Worm (Caenorhabditis elegans) whole organism, mixed stage, embryonic: ENCODE results near the gene T05A8.1.

Experiments
- blmp-1 ChIP-seq: fragments of 150-350 bp; optimal IDR thresholded peaks from 2 replicates; lab custom pipeline; 2014; ENCODE audit warnings: missing biosample characterization, missing genetic modification characterization
- ceh-39 ChIP-seq: fragments of 150-350 bp; optimal IDR thresholded peaks from 2 replicates; lab custom pipeline; 2014; ENCODE audit warnings: missing biosample characterization, missing genetic modification characterization
- ceh-43 ChIP-seq: fragments of 200-800 bp; sonication (Bioruptor generic); optimal IDR thresholded peaks from 2 replicates; lab custom pipeline; 2018; ENCODE audit warnings: mild to moderate bottlenecking, missing genetic modification characterization, moderate library complexity, missing compliant biosample characterization
- ceh-83 ChIP-seq: fragments of 200-800 bp; sonication (Bioruptor generic); optimal IDR thresholded peaks from 2 replicates; lab custom pipeline; 2018; ENCODE audit warnings: mild to moderate bottlenecking, missing genetic modification characterization, missing compliant biosample characterization
- ces-1 ChIP-seq: fragments of 150-350 bp; optimal IDR thresholded peaks from 2 replicates; lab custom pipeline; 2014; ENCODE audit warnings: missing biosample characterization, missing genetic modification reagents, missing genetic modification characterization
- cnd-1 ChIP-seq: fragments of 200-800 bp; sonication (Bioruptor generic); optimal IDR thresholded peaks from 2 replicates; lab custom pipeline; 2018; ENCODE audit warnings: mild to moderate bottlenecking, missing genetic modification characterization, missing compliant biosample characterization
- drap-1 ChIP-seq: fragments of 200-800 bp; sonication (Bioruptor generic); optimal IDR thresholded peaks from 3 replicates; lab custom pipeline; 2018; ENCODE audit warnings: mild to moderate bottlenecking, missing genetic modification characterization, missing compliant biosample characterization
- elt-3 ChIP-seq: fragments of 150-350 bp; optimal IDR thresholded peaks from 2 replicates; lab custom pipeline; 2014; ENCODE audit warnings: missing biosample characterization, missing genetic modification characterization
- flh-1 ChIP-seq: fragments of 200-800 bp; sonication (Bioruptor generic); optimal IDR thresholded peaks from 2 replicates; lab custom pipeline; 2018; ENCODE audit warnings: mild to moderate bottlenecking, missing genetic modification characterization, moderate library complexity, missing compliant biosample characterization
- ham-2 ChIP-seq: fragments of 200-800 bp; sonication (Bioruptor generic); optimal IDR thresholded peaks from 2 replicates; lab custom pipeline; 2018; ENCODE audit warnings: mild to moderate bottlenecking, missing genetic modification characterization, missing compliant biosample characterization
- hlh-1 ChIP-seq: fragments of 150-350 bp; optimal IDR thresholded peaks from 2 replicates; lab custom pipeline; 2014; ENCODE audit warnings: missing biosample characterization, missing genetic modification reagents, missing genetic modification characterization
- lin-13 ChIP-seq: fragments of 150-350 bp; optimal IDR thresholded peaks from 2 replicates; lab custom pipeline; 2014; ENCODE audit warnings: missing biosample characterization, missing genetic modification characterization
- lin-32 ChIP-seq: fragments of 200-800 bp; sonication (Bioruptor generic); optimal IDR thresholded peaks from 2 replicates; lab custom pipeline; 2018; ENCODE audit warnings: mild to moderate bottlenecking, missing genetic modification characterization, missing compliant biosample characterization
- lsy-2 ChIP-seq: fragments of 150-350 bp; optimal IDR thresholded peaks from 2 replicates; lab custom pipeline; 2014; ENCODE audit warnings: missing biosample characterization, missing genetic modification characterization
- mab-5 ChIP-seq: fragments of 150-350 bp; optimal IDR thresholded peaks from 2 replicates; lab custom pipeline; 2014; ENCODE audit warnings: missing biosample characterization, missing genetic modification characterization
- mep-1 ChIP-seq: fragments of 150-350 bp; optimal IDR thresholded peaks from 2 replicates; lab custom pipeline; 2017; ENCODE audit warnings: missing biosample characterization, missing genetic modification reagents, missing genetic modification characterization, inconsistent platforms
- mls-2 ChIP-seq: sonication (generic microtip); optimal IDR thresholded peaks from 2 replicates; lab custom pipeline; 2016; ENCODE audit warnings: mild to moderate bottlenecking, missing genetic modification characterization, moderate library complexity, missing compliant biosample characterization
- nhr-12 ChIP-seq: fragments of 150-350 bp; optimal IDR thresholded peaks from 2 replicates; lab custom pipeline; 2014; ENCODE audit warnings: missing biosample characterization, missing genetic modification characterization
- nhr-2 ChIP-seq: fragments of 150-350 bp; optimal IDR thresholded peaks from 2 replicates; lab custom pipeline; 2014; ENCODE audit warnings: missing biosample characterization, missing genetic modification characterization
- nhr-237 ChIP-seq: fragments of 150-350 bp; optimal IDR thresholded peaks from 2 replicates; lab custom pipeline; 2014; ENCODE audit warnings: missing biosample characterization, missing genetic modification characterization
- nhr-76 ChIP-seq: sonication (generic microtip); optimal IDR thresholded peaks from 2 replicates; lab custom pipeline; 2017; ENCODE audit warnings: missing biosample characterization, missing genetic modification characterization
- pha-4 ChIP-seq: fragments of 150-350 bp; optimal IDR thresholded peaks from 2 replicates; lab custom pipeline; 2018; ENCODE audit warnings: missing biosample characterization, missing genetic modification reagents, missing genetic modification characterization
- snpc-4 ChIP-seq: fragments of 150-350 bp; optimal IDR thresholded peaks from 2 replicates; lab custom pipeline; 2014; ENCODE audit warnings: missing biosample characterization, missing genetic modification characterization
- sptf-1 ChIP-seq: sonication (generic microtip); optimal IDR thresholded peaks from 2 replicates; lab custom pipeline; 2017; ENCODE audit warnings: mild to moderate bottlenecking, missing genetic modification characterization, moderate library complexity, missing compliant biosample characterization
- unc-39 ChIP-seq: fragments of 150-350 bp; optimal IDR thresholded peaks from 2 replicates; lab custom pipeline; 2014; ENCODE audit warnings: missing biosample characterization, missing genetic modification characterization
- unc-62 ChIP-seq: fragments of 150-350 bp; optimal IDR thresholded peaks from 2 replicates; lab custom pipeline; 2014; ENCODE audit warnings: missing biosample characterization, missing genetic modification reagents, missing genetic modification characterization
- zip-8 ChIP-seq: fragments of 150-350 bp; optimal IDR thresholded peaks from 2 replicates; lab custom pipeline; 2014; ENCODE audit warnings: missing biosample characterization, missing genetic modification characterization
- ztf-11 ChIP-seq: fragments of 150-350 bp; optimal IDR thresholded peaks from 2 replicates; lab custom pipeline; 2014; ENCODE audit warnings: missing biosample characterization, missing genetic modification characterization

Gene T05A8.1

ce11 chrII:2705200-2705599 is 4.6 kb downstream of the T05A8.1 start, which contains the start of gene srh-128:
Gene srh-128, minus strand, starts transcription at chrII:2705300.
- TF ChIP-seq ham-2 (GFP tag; lab: Kevin White, UChicago) (no peak), blmp-1 (tag; lab: Kevin White, UChicago) (no peak), unc-62 (no peak), cnd-1 (tag; lab: Kevin White, UChicago) (no peak), mab-5 (no peak)

DNA sequence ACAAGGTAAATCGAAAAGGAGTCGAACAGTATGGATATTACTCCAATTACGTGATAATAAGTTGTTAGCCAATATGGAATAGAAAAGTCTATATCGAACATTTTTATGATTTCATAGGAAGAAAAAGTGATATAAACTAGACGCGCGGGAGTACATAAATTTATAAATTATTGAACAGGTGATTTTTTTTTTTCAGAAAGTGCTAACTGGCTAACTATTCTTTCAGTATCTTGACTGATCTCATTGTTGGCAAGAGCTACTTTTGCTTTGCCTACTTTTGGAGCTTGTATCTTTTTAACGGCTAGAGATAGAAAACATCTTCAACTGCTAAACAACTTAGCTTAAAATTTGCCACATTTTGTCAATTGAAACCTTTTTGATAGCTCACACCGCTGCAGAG is 7.1 kb downstream of the T05A8.1 start, which contains the start of gene sri-60:
TSS of gene sri-60 (minus strand) at position 101 of the 400 bp plus-strand sequence.
- no peak for TF ChIP-seq elt-3 (tag; lab: Kevin White, UChicago)
- no peak for TF ChIP-seq lin-13
- TF ChIP-seq nhr-237 (tag; lab: Kevin White, UChicago): no peak
- TF ChIP-seq mep-1: no peak
- no peak for TF ChIP-seq nhr-12 (tag; lab: Kevin White, UChicago)
- no peak for TF ChIP-seq lsy-2
- TF ChIP-seq ceh-83: no peak
- no peak for TF ChIP-seq drap-1 (GFP tag; lab: Kevin White, UChicago)
- no peak for TF ChIP-seq unc-62
- no peak for TF ChIP-seq mls-2 (tag; lab: Kevin White, UChicago)
- TF ChIP-seq nhr-76 (tag; lab: Kevin White, UChicago): no peak

DNA sequence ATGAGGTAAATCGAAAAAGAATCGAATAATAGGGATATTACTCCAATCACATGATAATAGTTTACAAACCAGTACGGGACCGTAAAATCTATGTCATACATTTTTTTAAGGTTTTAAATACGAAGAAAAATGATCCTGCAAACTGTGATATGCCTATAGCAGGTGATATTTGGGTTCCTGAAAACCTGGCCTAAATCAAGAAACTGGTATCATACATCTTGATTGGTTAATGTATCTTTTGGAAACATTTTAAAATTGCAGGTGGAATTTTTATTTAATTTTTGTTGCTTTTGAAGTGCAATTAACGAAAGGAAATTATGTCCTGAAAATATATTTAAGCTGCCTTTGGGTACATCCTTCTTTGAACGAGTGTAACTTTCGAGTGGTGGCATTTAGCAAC is 9.6 kb downstream of the T05A8.1 start, which contains the start of gene sri-61:
TSS of gene sri-61 (minus strand) at position 101 of the 400 bp plus-strand sequence.
- TF ChIP-seq pha-4 (tag; lab: Kevin White, UChicago) (no peak), unc-62 (no peak)

DNA sequence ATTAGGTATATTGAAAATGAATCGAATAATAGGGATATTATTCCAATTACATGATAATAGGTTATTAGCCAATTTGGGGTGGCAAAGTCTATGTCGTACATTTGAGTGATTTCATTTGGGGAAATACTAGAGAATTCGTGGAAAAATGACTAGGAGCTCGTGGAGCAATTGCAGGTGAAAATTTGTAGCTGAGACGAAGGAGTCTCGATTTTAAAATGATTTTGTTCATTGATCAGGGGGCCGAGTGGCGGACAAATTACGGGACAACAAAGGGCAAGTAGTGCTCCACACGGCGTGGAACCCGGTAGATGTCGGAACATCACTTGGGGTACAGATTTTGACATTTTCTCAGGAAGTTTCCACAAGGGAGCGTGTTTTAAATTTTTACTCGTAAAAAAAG is 11.5 kb downstream of the T05A8.1 start, which contains the start of gene sri-62:
TSS of gene sri-62 (minus strand) at position 101 of the 400 bp plus-strand sequence.
- no peak for TF ChIP-seq snpc-4 (tag; lab: Kevin White, UChicago)
- TF ChIP-seq ham-2 (GFP tag; lab: Kevin White, UChicago): no peak
- TF ChIP-seq cnd-1 (tag; lab: Kevin White, UChicago): no peak
- no peak for TF ChIP-seq pha-4 (tag; lab: Kevin White, UChicago)

ce11 chrII:2695079-2695478 is 14.8 kb downstream of the T05A8.1 start:
- no peak for TF ChIP-seq lin-32 (GFP tag; lab: Kevin White, UChicago)
- peak; percentile 18 for TF ChIP-seq ces-1
- TF ChIP-seq, all 35 proteins: peak for 1

DNA sequence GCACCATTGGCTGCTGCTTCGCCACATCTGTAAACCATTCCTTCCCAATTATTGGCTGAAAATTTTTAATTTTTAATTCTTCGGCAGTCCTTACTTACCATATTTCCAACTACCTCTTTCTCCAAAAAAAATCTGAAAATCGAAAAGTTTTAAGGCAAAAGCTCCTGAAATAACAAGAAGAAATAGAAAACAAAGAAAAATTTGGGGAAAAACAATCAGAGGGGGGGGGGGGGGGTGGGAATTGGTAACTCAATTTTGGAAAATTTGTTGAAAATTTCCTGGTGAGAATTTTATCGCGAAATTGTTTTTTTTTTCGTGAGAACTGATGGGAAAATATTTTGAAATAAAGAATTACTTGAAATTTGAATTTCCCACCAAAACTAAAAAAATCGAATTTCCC is 17.4 kb downstream of the T05A8.1 start, which contains the start of gene set-11:
TSS of gene set-11 (minus strand) at position 101 of the 400 bp plus-strand sequence.
- TF ChIP-seq ztf-11 (tag; lab: Kevin White, UChicago): no peak
- TF ChIP-seq ceh-39: no peak
- TF ChIP-seq unc-62: no peak
- no peak for TF ChIP-seq unc-39 (tag; lab: Kevin White, UChicago)
- TF ChIP-seq snpc-4 (tag; lab: Kevin White, UChicago): no peak
- TF ChIP-seq hlh-1: no peak
- TF ChIP-seq flh-1 (GFP tag; lab: Kevin White, UChicago): no peak
- no peak for TF ChIP-seq zip-8
- TF ChIP-seq mab-5: no peak
- TF ChIP-seq nhr-2 (tag; lab: Kevin White, UChicago): no peak
- no peak for TF ChIP-seq ceh-43 (GFP tag; lab: Kevin White, UChicago)
- TF ChIP-seq lin-13: no peak
- no peak for TF ChIP-seq sptf-1 (tag; lab: Kevin White, UChicago)

DNA sequence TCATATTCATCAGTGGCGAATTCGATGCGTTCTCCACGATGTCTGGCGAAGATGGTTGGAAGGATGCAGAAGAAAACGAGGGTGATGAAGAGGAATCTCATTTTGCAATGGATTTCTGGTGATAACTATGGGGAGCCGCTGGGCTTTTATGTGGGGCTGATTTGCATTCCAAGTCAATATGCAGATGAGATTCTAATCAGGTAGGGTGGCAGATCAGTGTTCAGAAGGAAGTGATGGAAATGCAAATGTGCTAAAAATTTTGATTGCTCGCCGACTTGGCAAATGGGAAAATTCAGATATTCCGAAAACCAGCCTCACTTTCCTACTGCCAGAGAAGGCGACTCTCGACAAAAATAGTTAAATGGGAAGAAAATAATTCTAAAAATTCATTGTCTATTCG is 19.8 kb downstream of the T05A8.1 start, which contains the start of gene nspf-3:
TSS of gene nspf-3 (minus strand) at position 101 of the 400 bp plus-strand sequence.
- TF ChIP-seq unc-39 (tag; lab: Kevin White, UChicago) (no peak), ztf-11 (tag; lab: Kevin White, UChicago) (no peak), nhr-2 (tag; lab: Kevin White, UChicago) (no peak), sptf-1 (tag; lab: Kevin White, UChicago) (no peak)
